Fruit fly (Drosophila melanogaster) whole organism: Measurements from ENCODE around the gene CG4743.

ENCODE experiments used
- CG8478 ChIP-seq: fragments of >200 bp; optimal IDR thresholded peaks from 2 replicates; lab custom pipeline; 2018; ENCODE audit warnings: inconsistent platforms
- EcR ChIP-seq, 2 experiments: fragments of >200 bp; optimal IDR thresholded peaks; 2 replicates each; lab custom pipeline; 2017; ENCODE audit warnings: missing biosample characterization in 2 of 2, missing genetic modification characterization in 2 of 2, missing genetic modification reagents in 2 of 2
- pan ChIP-seq: fragments of >200 bp; optimal IDR thresholded peaks from 2 replicates; lab custom pipeline; 2017
- usp ChIP-seq: fragments of >200 bp; optimal IDR thresholded peaks from 2 replicates; lab custom pipeline; 2017; ENCODE audit warnings: missing biosample characterization, missing genetic modification characterization, mixed read lengths

DNA sequence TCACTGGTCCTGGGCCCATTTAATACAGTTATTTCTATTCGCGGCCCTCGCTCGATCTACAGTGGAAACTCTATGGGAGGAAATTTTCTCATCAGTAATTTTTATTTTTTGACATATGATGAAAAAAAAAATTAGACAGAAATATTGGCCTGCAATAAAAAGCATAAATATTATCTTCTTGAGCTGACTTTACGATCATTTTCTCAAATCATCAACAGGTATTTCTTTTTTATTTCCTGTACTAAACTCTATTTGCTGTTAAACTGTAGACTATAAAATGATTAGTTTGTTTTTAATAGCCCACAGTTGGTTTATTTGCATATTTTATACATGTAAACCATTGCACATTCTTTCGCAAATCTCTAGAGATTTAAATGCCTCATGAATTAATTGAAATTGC is 36.2 kb downstream of the CG4743 start:
- TF ChIP-seq EcR (GFP tag; optimal IDR thresholded peaks at IDR 0.05; lab: Kevin White, UChicago) (no peak), usp (GFP tag; lab: Kevin White, UChicago) (no peak), pan (lab: Kevin White, UChicago) (no peak), CG8478 (no peak)
